Worm (Caenorhabditis elegans) whole organism, mixed stage, embryonic: ENCODE data around the gene F57H12.6.

Experiments
- M03D4.4 ChIP-seq: sonication (generic microtip); optimal IDR thresholded peaks from 2 replicates; lab custom pipeline; 2017; ENCODE audit warnings: mild to moderate bottlenecking, missing genetic modification characterization, missing compliant biosample characterization
- bed-3 ChIP-seq: fragments of 200-800 bp; sonication (Bioruptor generic); optimal IDR thresholded peaks from 3 replicates; lab custom pipeline; 2018; ENCODE audit warnings: mild to moderate bottlenecking, missing genetic modification characterization, moderate library complexity, missing compliant biosample characterization
- blmp-1 ChIP-seq: fragments of 150-350 bp; optimal IDR thresholded peaks from 2 replicates; lab custom pipeline; 2014; ENCODE audit warnings: missing biosample characterization, missing genetic modification characterization
- ceh-39 ChIP-seq: fragments of 150-350 bp; optimal IDR thresholded peaks from 2 replicates; lab custom pipeline; 2014; ENCODE audit warnings: missing biosample characterization, missing genetic modification characterization
- ceh-43 ChIP-seq: fragments of 200-800 bp; sonication (Bioruptor generic); optimal IDR thresholded peaks from 2 replicates; lab custom pipeline; 2018; ENCODE audit warnings: mild to moderate bottlenecking, missing genetic modification characterization, moderate library complexity, missing compliant biosample characterization
- ceh-83 ChIP-seq: fragments of 200-800 bp; sonication (Bioruptor generic); optimal IDR thresholded peaks from 2 replicates; lab custom pipeline; 2018; ENCODE audit warnings: mild to moderate bottlenecking, missing genetic modification characterization, missing compliant biosample characterization
- ces-1 ChIP-seq: fragments of 150-350 bp; optimal IDR thresholded peaks from 2 replicates; lab custom pipeline; 2014; ENCODE audit warnings: missing biosample characterization, missing genetic modification reagents, missing genetic modification characterization
- cnd-1 ChIP-seq: fragments of 200-800 bp; sonication (Bioruptor generic); optimal IDR thresholded peaks from 2 replicates; lab custom pipeline; 2018; ENCODE audit warnings: mild to moderate bottlenecking, missing genetic modification characterization, missing compliant biosample characterization
- drap-1 ChIP-seq: fragments of 200-800 bp; sonication (Bioruptor generic); optimal IDR thresholded peaks from 3 replicates; lab custom pipeline; 2018; ENCODE audit warnings: mild to moderate bottlenecking, missing genetic modification characterization, missing compliant biosample characterization
- elt-1 ChIP-seq: sonication (generic microtip); optimal IDR thresholded peaks from 2 replicates; lab custom pipeline; 2017; ENCODE audit warnings: missing genetic modification characterization, mild to moderate bottlenecking, missing compliant biosample characterization, antibody characterized with exemption, moderate library complexity, borderline replicate concordance; ENCODE audit not compliant: insufficient read depth
- elt-3 ChIP-seq: fragments of 150-350 bp; optimal IDR thresholded peaks from 2 replicates; lab custom pipeline; 2014; ENCODE audit warnings: missing biosample characterization, missing genetic modification characterization
- flh-1 ChIP-seq: fragments of 200-800 bp; sonication (Bioruptor generic); optimal IDR thresholded peaks from 2 replicates; lab custom pipeline; 2018; ENCODE audit warnings: mild to moderate bottlenecking, missing genetic modification characterization, moderate library complexity, missing compliant biosample characterization
- ham-2 ChIP-seq: fragments of 200-800 bp; sonication (Bioruptor generic); optimal IDR thresholded peaks from 2 replicates; lab custom pipeline; 2018; ENCODE audit warnings: mild to moderate bottlenecking, missing genetic modification characterization, missing compliant biosample characterization
- hlh-1 ChIP-seq: fragments of 150-350 bp; optimal IDR thresholded peaks from 2 replicates; lab custom pipeline; 2014; ENCODE audit warnings: missing biosample characterization, missing genetic modification reagents, missing genetic modification characterization
- lin-13 ChIP-seq: fragments of 150-350 bp; optimal IDR thresholded peaks from 2 replicates; lab custom pipeline; 2014; ENCODE audit warnings: missing biosample characterization, missing genetic modification characterization
- lin-32 ChIP-seq: fragments of 200-800 bp; sonication (Bioruptor generic); optimal IDR thresholded peaks from 2 replicates; lab custom pipeline; 2018; ENCODE audit warnings: mild to moderate bottlenecking, missing genetic modification characterization, missing compliant biosample characterization
- lsy-2 ChIP-seq: fragments of 150-350 bp; optimal IDR thresholded peaks from 2 replicates; lab custom pipeline; 2014; ENCODE audit warnings: missing biosample characterization, missing genetic modification characterization
- mab-5 ChIP-seq: fragments of 150-350 bp; optimal IDR thresholded peaks from 2 replicates; lab custom pipeline; 2014; ENCODE audit warnings: missing biosample characterization, missing genetic modification characterization
- mep-1 ChIP-seq: fragments of 150-350 bp; optimal IDR thresholded peaks from 2 replicates; lab custom pipeline; 2017; ENCODE audit warnings: missing biosample characterization, missing genetic modification reagents, missing genetic modification characterization, inconsistent platforms
- nhr-12 ChIP-seq: fragments of 150-350 bp; optimal IDR thresholded peaks from 2 replicates; lab custom pipeline; 2014; ENCODE audit warnings: missing biosample characterization, missing genetic modification characterization
- nhr-2 ChIP-seq: fragments of 150-350 bp; optimal IDR thresholded peaks from 2 replicates; lab custom pipeline; 2014; ENCODE audit warnings: missing biosample characterization, missing genetic modification characterization
- nhr-28 ChIP-seq: fragments of 150-350 bp; optimal IDR thresholded peaks from 2 replicates; lab custom pipeline; 2014; ENCODE audit warnings: missing biosample characterization, missing genetic modification characterization
- nhr-76 ChIP-seq: sonication (generic microtip); optimal IDR thresholded peaks from 2 replicates; lab custom pipeline; 2017; ENCODE audit warnings: missing biosample characterization, missing genetic modification characterization
- pha-4 ChIP-seq: fragments of 150-350 bp; optimal IDR thresholded peaks from 2 replicates; lab custom pipeline; 2018; ENCODE audit warnings: missing biosample characterization, missing genetic modification reagents, missing genetic modification characterization
- sem-2 ChIP-seq: fragments of 200-800 bp; sonication (Bioruptor generic); optimal IDR thresholded peaks from 2 replicates; lab custom pipeline; 2018; ENCODE audit warnings: mild to moderate bottlenecking, missing genetic modification characterization, missing compliant biosample characterization
- snpc-4 ChIP-seq: fragments of 150-350 bp; optimal IDR thresholded peaks from 2 replicates; lab custom pipeline; 2014; ENCODE audit warnings: missing biosample characterization, missing genetic modification characterization
- sptf-1 ChIP-seq: sonication (generic microtip); optimal IDR thresholded peaks from 2 replicates; lab custom pipeline; 2017; ENCODE audit warnings: mild to moderate bottlenecking, missing genetic modification characterization, moderate library complexity, missing compliant biosample characterization
- tbx-8 ChIP-seq: fragments of 200-800 bp; sonication (Bioruptor generic); optimal IDR thresholded peaks from 2 replicates; lab custom pipeline; 2018; ENCODE audit warnings: mild to moderate bottlenecking, missing genetic modification characterization, moderate library complexity, missing compliant biosample characterization
- unc-120 ChIP-seq: sonication (generic microtip); optimal IDR thresholded peaks from 2 replicates; lab custom pipeline; 2017; ENCODE audit warnings: missing genetic modification characterization, missing compliant biosample characterization; ENCODE audit not compliant: poor library complexity, severe bottlenecking
- unc-39 ChIP-seq: fragments of 150-350 bp; optimal IDR thresholded peaks from 2 replicates; lab custom pipeline; 2014; ENCODE audit warnings: missing biosample characterization, missing genetic modification characterization
- unc-62 ChIP-seq: fragments of 150-350 bp; optimal IDR thresholded peaks from 2 replicates; lab custom pipeline; 2014; ENCODE audit warnings: missing biosample characterization, missing genetic modification reagents, missing genetic modification characterization
- zip-8 ChIP-seq: fragments of 150-350 bp; optimal IDR thresholded peaks from 2 replicates; lab custom pipeline; 2014; ENCODE audit warnings: missing biosample characterization, missing genetic modification characterization
- ztf-11 ChIP-seq: fragments of 150-350 bp; optimal IDR thresholded peaks from 2 replicates; lab custom pipeline; 2014; ENCODE audit warnings: missing biosample characterization, missing genetic modification characterization

The F57H12.6 gene

ce11 chrIV:7979588-7979987 lies 3.5 kb upstream of the F57H12.6 start, which contains the start of gene unc-24:
unc-24 (plus strand) TSS chrIV:7979870.
- TF ChIP-seq nhr-28 (tag; lab: Kevin White, UChicago) (no peak), nhr-2 (no peak), lin-13 (tag; lab: Kevin White, UChicago) (no peak), ham-2 (GFP tag; lab: Kevin White, UChicago) (no peak), unc-120 (tag; lab: Kevin White, UChicago) (peak; percentile 11), elt-1 (no peak), lin-32 (GFP tag; lab: Kevin White, UChicago) (no peak), cnd-1 (tag; lab: Kevin White, UChicago) (no peak), ces-1 (GFP tag; lab: Kevin White, UChicago) (peak; percentile 98), unc-62 (GFP tag; lab: Kevin White, UChicago) (peak; percentile 22), unc-39 (no peak), tbx-8 (no peak)

ce11 chrIV:7977452-7977940 lies 1.4 kb upstream of the F57H12.6 start, which contains the start of gene ora-1:
ora-1 (plus strand) TSS chrIV:7977890.
- TF ChIP-seq pha-4 (tag; lab: Kevin White, UChicago), result no peak
- no peak for TF ChIP-seq mab-5 (tag; lab: Kevin White, UChicago)

- TF ChIP-seq lin-13 (tag; lab: Kevin White, UChicago), result no peak
- no peak for TF ChIP-seq zip-8 (tag; lab: Kevin White, UChicago)
- TF ChIP-seq blmp-1 (tag; lab: Kevin White, UChicago), result no peak
- TF ChIP-seq drap-1 (GFP tag; lab: Kevin White, UChicago), result no peak
- TF ChIP-seq mep-1 (tag; lab: Kevin White, UChicago), result no peak
- TF ChIP-seq ces-1 (GFP tag; lab: Kevin White, UChicago), result no peak
- no peak for TF ChIP-seq hlh-1 (tag; lab: Kevin White, UChicago)
- no peak for TF ChIP-seq pha-4 (tag; lab: Kevin White, UChicago)
- no peak for TF ChIP-seq bed-3 (GFP tag; lab: Kevin White, UChicago)
- TF ChIP-seq sptf-1, result no peak
- TF ChIP-seq elt-1, result no peak
- no peak for TF ChIP-seq snpc-4 (tag; lab: Kevin White, UChicago)
- TF ChIP-seq ztf-11, result no peak
- TF ChIP-seq mab-5 (tag; lab: Kevin White, UChicago), result no peak
- TF ChIP-seq ceh-43, result no peak
- TF ChIP-seq lin-32 (GFP tag; lab: Kevin White, UChicago), result no peak
- no peak for TF ChIP-seq sem-2
- no peak for TF ChIP-seq unc-39
- TF ChIP-seq, all 35 proteins: peak for 0
These were observed 9.1 kb downstream of the F57H12.6 start, which contains the start of gene F57H12.5 for ce11 chrIV:7967006-7967405. F57H12.5 (plus strand) TSS chrIV:7967306.

ce11 chrIV:7961889-7962342 lies 14.2 kb downstream of the F57H12.6 start:
- no peak for TF ChIP-seq hlh-1 (tag; lab: Kevin White, UChicago)
- no peak for TF ChIP-seq snpc-4 (tag; lab: Kevin White, UChicago)
- no peak for TF ChIP-seq M03D4.4 (tag; lab: Kevin White, UChicago)
- no peak for TF ChIP-seq cnd-1 (tag; lab: Kevin White, UChicago)
- no peak for TF ChIP-seq sptf-1
- TF ChIP-seq blmp-1 (tag; lab: Kevin White, UChicago), result no peak
- TF ChIP-seq unc-120 (tag; lab: Kevin White, UChicago), result no peak
- no peak for TF ChIP-seq ceh-39 (tag; lab: Kevin White, UChicago)
- TF ChIP-seq flh-1, result no peak
- no peak for TF ChIP-seq nhr-12 (tag; lab: Kevin White, UChicago)
- no peak for TF ChIP-seq ceh-43
- no peak for TF ChIP-seq bed-3 (GFP tag; lab: Kevin White, UChicago)
- TF ChIP-seq unc-62 (GFP tag; lab: Kevin White, UChicago), result no peak
- TF ChIP-seq pha-4 (tag; lab: Kevin White, UChicago), result no peak
- no peak for TF ChIP-seq nhr-76 (tag; lab: Kevin White, UChicago)
- no peak for TF ChIP-seq lin-32 (GFP tag; lab: Kevin White, UChicago)
- TF ChIP-seq lsy-2, result no peak
- TF ChIP-seq drap-1 (GFP tag; lab: Kevin White, UChicago), result no peak
- no peak for TF ChIP-seq ces-1 (GFP tag; lab: Kevin White, UChicago)
- TF ChIP-seq tbx-8, result no peak

ce11 chrIV:7958092-7958491 lies 18.0 kb downstream of the F57H12.6 start:
- no peak for TF ChIP-seq lsy-2
- TF ChIP-seq mab-5 (tag; lab: Kevin White, UChicago), result no peak
- TF ChIP-seq nhr-76 (tag; lab: Kevin White, UChicago), result no peak
- no peak for TF ChIP-seq lin-13 (tag; lab: Kevin White, UChicago)
- TF ChIP-seq snpc-4 (tag; lab: Kevin White, UChicago), result no peak
- no peak for TF ChIP-seq ceh-83 (GFP tag; lab: Kevin White, UChicago)
- no peak for TF ChIP-seq unc-120 (tag; lab: Kevin White, UChicago)
- no peak for TF ChIP-seq elt-3 (tag; lab: Kevin White, UChicago)
- TF ChIP-seq mep-1 (tag; lab: Kevin White, UChicago), result no peak
- TF ChIP-seq ceh-43, result no peak
- no peak for TF ChIP-seq zip-8 (tag; lab: Kevin White, UChicago)
- TF ChIP-seq nhr-12 (tag; lab: Kevin White, UChicago), result no peak
- TF ChIP-seq elt-1, result no peak
- TF ChIP-seq cnd-1 (tag; lab: Kevin White, UChicago), result no peak
- TF ChIP-seq sptf-1, result no peak
- no peak for TF ChIP-seq ztf-11
- no peak for TF ChIP-seq M03D4.4 (tag; lab: Kevin White, UChicago)
